Fruit fly (Drosophila melanogaster): ENCODE measurements around the gene RtcB.

- TF ChIP-seq CG32006 (GFP tag; optimal IDR thresholded peaks at IDR 0.05) = no peak
- no peak for TF ChIP-seq CG34406 (GFP tag; optimal IDR thresholded peaks at IDR 0.05)
- no peak for TF ChIP-seq Met (GFP tag; optimal IDR thresholded peaks at IDR 0.05)
- no peak for TF ChIP-seq Sox15 (GFP tag; optimal IDR thresholded peaks at IDR 0.05)
- TF ChIP-seq CG3919 (GFP tag; optimal IDR thresholded peaks at IDR 0.05) = no peak
- no peak for TF ChIP-seq Eip75B (GFP tag; optimal IDR thresholded peaks at IDR 0.05)
These were observed 712 bp upstream of the RtcB start for dm6 chr2L:19429731-19430130.

All from whole organism, prepupa.